Worm (Caenorhabditis elegans): ENCODE measurements around the gene ints-2.
"Not testable (repeated sequence)": the region's sequence is repeated elsewhere in the genome, so short reads cannot be mapped to it uniquely, and the experiment has no call there.

The ints-2 gene

DNA sequence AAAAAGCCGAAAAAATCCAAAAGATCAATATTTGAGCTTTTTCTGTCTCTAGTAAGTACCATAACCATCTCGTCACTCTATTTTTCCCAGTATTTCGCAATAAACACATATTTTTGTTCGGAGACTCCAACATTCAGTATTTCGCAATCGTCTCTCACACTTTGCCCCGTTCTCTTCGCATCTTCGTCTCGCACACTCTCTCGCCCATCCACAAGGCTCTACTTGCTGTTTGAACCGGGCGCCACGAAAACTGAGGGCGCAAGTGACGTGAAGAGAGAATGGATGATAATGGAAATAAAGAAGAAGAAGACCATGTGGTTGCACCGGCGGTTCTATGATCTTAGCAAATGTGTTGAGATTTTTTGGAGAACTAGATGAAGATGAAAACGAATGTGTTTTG lies 14.6 kb downstream of the ints-2 start (continued):
- TF ChIP-seq jun-1 (tag; optimal IDR thresholded peaks at IDR 0.05) = peak; percentile 93

DNA sequence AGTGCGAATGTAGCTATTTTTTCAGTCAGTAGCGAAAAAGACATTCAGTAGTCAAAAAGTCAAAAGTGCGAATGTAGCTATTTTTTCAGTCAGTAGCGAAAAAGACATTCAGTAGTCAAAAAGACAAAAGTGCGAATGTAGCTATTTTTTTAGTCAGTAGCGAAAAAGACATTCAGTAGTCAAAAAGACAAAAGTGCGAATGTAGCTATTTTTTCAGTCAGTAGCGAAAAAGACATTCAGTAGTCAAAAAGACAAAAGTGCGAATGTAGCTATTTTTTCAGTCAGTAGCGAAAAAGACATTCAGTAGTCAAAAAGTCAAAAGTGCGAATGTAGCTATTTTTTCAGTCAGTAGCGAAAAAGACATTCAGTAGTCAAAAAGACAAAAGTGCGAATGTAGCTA lies 19.7 kb downstream of the ints-2 start, which contains the start of gene T16A9.3:
TSS of gene T16A9.3 (plus strand) at position 301 of the 400 bp plus-strand sequence.
- not testable (repeated sequence) for TF ChIP-seq nhr-12, nhr-25, skn-1 (tag; optimal IDR thresholded peaks at IDR 0.05)

DNA sequence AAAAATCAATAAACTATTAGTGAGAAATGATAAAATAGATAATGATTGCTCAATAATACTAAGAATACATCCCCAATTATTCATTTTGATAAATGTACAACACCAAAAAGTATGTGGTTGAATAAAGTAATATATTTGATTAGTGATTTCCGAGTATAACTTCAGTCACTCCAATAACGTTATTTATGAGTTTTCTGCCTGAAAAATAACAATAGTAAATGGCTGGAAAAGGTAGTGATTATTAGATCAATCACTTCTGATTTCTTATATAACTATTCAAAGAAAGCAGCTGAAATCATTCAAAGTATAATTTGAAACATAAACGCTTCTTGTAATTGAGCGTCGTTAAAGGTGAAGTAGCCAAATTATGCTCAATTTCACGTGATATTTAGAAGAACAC lies 25.3 kb downstream of the ints-2 start, which contains the start of gene str-230:
TSS of gene str-230 (minus strand) at position 101 of the 400 bp plus-strand sequence.
- no peak for TF ChIP-seq nhr-28 (tag; optimal IDR thresholded peaks at IDR 0.05)
- no peak for TF ChIP-seq ceh-16 (tag; optimal IDR thresholded peaks at IDR 0.05)
- no peak for TF ChIP-seq fos-1 (tag; optimal IDR thresholded peaks at IDR 0.05)
- TF ChIP-seq nhr-77 (tag; optimal IDR thresholded peaks at IDR 0.05) = no peak
- no peak for TF ChIP-seq nhr-43 (tag; optimal IDR thresholded peaks at IDR 0.05; ENCODE audit: poor library complexity, severe bottlenecking)
- no peak for TF ChIP-seq elt-2 (tag; optimal IDR thresholded peaks at IDR 0.05)
- no peak for TF ChIP-seq daf-12 (tag; optimal IDR thresholded peaks at IDR 0.05)
- TF ChIP-seq egl-27 (tag; optimal IDR thresholded peaks at IDR 0.05) = no peak
- no peak for TF ChIP-seq ztf-4 (tag; optimal IDR thresholded peaks at IDR 0.05)
- no peak for TF ChIP-seq nhr-25 (tag; optimal IDR thresholded peaks at IDR 0.05)
- TF ChIP-seq nhr-12 (tag; optimal IDR thresholded peaks at IDR 0.05) = no peak
- no peak for TF ChIP-seq pqm-1 (tag; optimal IDR thresholded peaks at IDR 0.05)
- no peak for TF ChIP-seq lin-15B (tag; optimal IDR thresholded peaks at IDR 0.05)
- no peak for TF ChIP-seq skn-1 (tag; optimal IDR thresholded peaks at IDR 0.05)
- TF ChIP-seq unc-62 (GFP tag; optimal IDR thresholded peaks at IDR 0.05) = no peak
- no peak for TF ChIP-seq snpc-4 (tag; optimal IDR thresholded peaks at IDR 0.05)
- TF ChIP-seq lsy-12 (tag; optimal IDR thresholded peaks at IDR 0.05) = no peak
- TF ChIP-seq elt-1 (tag; optimal IDR thresholded peaks at IDR 0.05) = no peak

DNA sequence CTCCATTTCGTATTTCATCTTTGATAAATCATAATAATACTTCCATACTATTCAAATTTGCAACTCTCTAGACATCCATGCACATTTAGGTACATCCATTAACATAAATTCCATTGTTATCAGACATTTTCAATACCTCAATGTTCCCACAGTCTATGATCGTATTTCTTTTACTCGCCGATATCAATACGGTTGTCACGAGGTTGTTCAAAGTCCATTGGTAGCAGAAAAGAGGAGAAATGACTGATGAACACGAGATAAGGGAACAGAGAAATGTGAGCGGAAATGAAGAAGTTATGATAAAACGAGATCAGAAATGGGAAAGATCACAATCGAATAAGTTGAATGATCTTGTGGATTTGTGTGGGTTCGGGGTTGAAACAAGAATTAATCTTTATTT lies 27.3 kb downstream of the ints-2 start:
- peak; percentile 77 for TF ChIP-seq pqm-1 (tag; optimal IDR thresholded peaks at IDR 0.05)
- peak; percentile 11 for TF ChIP-seq nhr-25 (tag; optimal IDR thresholded peaks at IDR 0.05)
- TF ChIP-seq ceh-28 (tag; optimal IDR thresholded peaks at IDR 0.05) = no peak
- peak in 1 of 3 experiments; percentile 17 for TF ChIP-seq elt-3 (tag; optimal IDR thresholded peaks at IDR 0.05)
- peak; percentile 52 for TF ChIP-seq jun-1 (tag; optimal IDR thresholded peaks at IDR 0.05)
- peak; percentile 88 for TF ChIP-seq elt-2 (tag; optimal IDR thresholded peaks at IDR 0.05)
- no peak for TF ChIP-seq elt-1 (tag; optimal IDR thresholded peaks at IDR 0.05)
- peak; percentile 15 for TF ChIP-seq nhr-43 (tag; optimal IDR thresholded peaks at IDR 0.05; ENCODE audit: poor library complexity, severe bottlenecking)

DNA sequence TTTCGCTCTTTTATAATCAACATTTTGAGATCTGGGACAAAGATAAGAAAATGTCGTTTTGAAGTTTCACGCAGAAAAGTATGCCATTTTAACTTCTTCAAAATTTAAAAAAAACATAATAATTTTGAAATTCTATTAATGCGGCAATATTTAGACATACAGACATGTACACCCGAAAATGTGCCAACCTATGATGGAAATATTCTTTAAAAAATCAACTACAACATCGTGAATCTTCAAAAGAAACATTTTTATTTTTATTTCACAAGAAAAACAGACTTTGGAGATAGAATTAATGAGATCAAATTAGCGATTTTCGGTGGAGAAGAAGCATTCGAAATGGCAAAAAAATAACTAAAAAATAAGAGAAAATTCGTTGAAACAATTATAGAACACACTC lies 29.6 kb downstream of the ints-2 start, which contains the start of gene T16A9.5:
TSS of gene T16A9.5 (minus strand) at position 101 of the 400 bp plus-strand sequence.
- no peak for TF ChIP-seq mml-1 (tag; optimal IDR thresholded peaks at IDR 0.05)
- TF ChIP-seq ceh-9 (tag; optimal IDR thresholded peaks at IDR 0.05) = no peak
- no peak for TF ChIP-seq aly-2 (tag; optimal IDR thresholded peaks at IDR 0.05)
- TF ChIP-seq ama-1 (optimal IDR thresholded peaks at IDR 0.05) = no peak
- TF ChIP-seq elt-1 (tag; optimal IDR thresholded peaks at IDR 0.05) = no peak
- TF ChIP-seq nhr-23 (tag; optimal IDR thresholded peaks at IDR 0.05) = no peak
- TF ChIP-seq skn-1 (tag; optimal IDR thresholded peaks at IDR 0.05) = no peak
- TF ChIP-seq ceh-82 (tag; optimal IDR thresholded peaks at IDR 0.05) = no peak
- TF ChIP-seq nfya-1 (tag; optimal IDR thresholded peaks at IDR 0.05; ENCODE audit: insufficient read depth) = no peak
- no peak for TF ChIP-seq fos-1 (tag; optimal IDR thresholded peaks at IDR 0.05)
- TF ChIP-seq ZK546.5 (tag; optimal IDR thresholded peaks at IDR 0.05) = no peak
- TF ChIP-seq nhr-77 (tag; optimal IDR thresholded peaks at IDR 0.05) = no peak
- TF ChIP-seq ztf-11 (tag; optimal IDR thresholded peaks at IDR 0.05) = no peak
- TF ChIP-seq unc-39 (tag; optimal IDR thresholded peaks at IDR 0.05) = no peak
- no peak for TF ChIP-seq eor-1 (tag; optimal IDR thresholded peaks at IDR 0.05)
- TF ChIP-seq daf-12 (tag; optimal IDR thresholded peaks at IDR 0.05) = no peak
- TF ChIP-seq fkh-2 (tag; optimal IDR thresholded peaks at IDR 0.05) = no peak
- no peak for TF ChIP-seq egl-27 (tag; optimal IDR thresholded peaks at IDR 0.05)
- no peak for TF ChIP-seq mdl-1 (tag; optimal IDR thresholded peaks at IDR 0.05)
- TF ChIP-seq zag-1 (tag; optimal IDR thresholded peaks at IDR 0.05) = no peak
